Worm (Caenorhabditis elegans) whole organism, L4 larva: ENCODE measurements around the gene ints-11.

ENCODE experiments used
- T26A8.4 ChIP-seq: fragments of 200-800 bp; sonication (Bioruptor generic); IDR thresholded peaks from 2 replicates; pipeline ENCODE4 v1.3.6; 2022; ENCODE audit warnings: missing genetic modification characterization, missing compliant biosample characterization
- aly-2 ChIP-seq: sonication (generic microtip); optimal IDR thresholded peaks from 2 replicates; lab custom pipeline; 2018; ENCODE audit warnings: missing biosample characterization, missing genetic modification characterization
- ama-1 ChIP-seq: fragments of 150-350 bp; optimal IDR thresholded peaks from 2 replicates; lab custom pipeline; 2014; ENCODE audit warnings: inconsistent platforms, mixed read lengths
- ceh-82 ChIP-seq: sonication (generic microtip); optimal IDR thresholded peaks from 2 replicates; lab custom pipeline; 2017; ENCODE audit warnings: missing biosample characterization, missing genetic modification characterization
- daf-12 ChIP-seq: fragments of 150-350 bp; optimal IDR thresholded peaks from 2 replicates; lab custom pipeline; 2014; ENCODE audit warnings: missing biosample characterization, missing genetic modification reagents, missing genetic modification characterization
- fkh-10 ChIP-seq: fragments of 150-350 bp; optimal IDR thresholded peaks from 2 replicates; lab custom pipeline; 2014; ENCODE audit warnings: missing biosample characterization, missing genetic modification reagents, missing genetic modification characterization
- lsy-2 ChIP-seq, 2 experiments: fragments of 150-350 bp in 1 of 2; sonication (generic microtip) in 1 of 2; optimal IDR thresholded peaks; 2 replicates each; lab custom pipeline; 2014 to 2017; ENCODE audit warnings: missing biosample characterization in 2 of 2, missing genetic modification characterization in 2 of 2
- mdl-1 ChIP-seq, 2 experiments: fragments of 150-350 bp in 1 of 2; sonication (generic microtip) in 1 of 2; optimal IDR thresholded peaks; 2 replicates each; lab custom pipeline; 2014 to 2017; ENCODE audit warnings: missing biosample characterization in 2 of 2, missing genetic modification characterization in 2 of 2
- nhr-237 ChIP-seq: sonication (generic microtip); optimal IDR thresholded peaks from 2 replicates; lab custom pipeline; 2017; ENCODE audit warnings: missing biosample characterization, missing genetic modification characterization
- nhr-25 ChIP-seq: sonication (generic microtip); optimal IDR thresholded peaks from 2 replicates; lab custom pipeline; 2017; ENCODE audit warnings: missing genetic modification characterization, mild to moderate bottlenecking, missing compliant biosample characterization, antibody characterized with exemption, moderate library complexity, borderline replicate concordance; ENCODE audit not compliant: insufficient read depth
- nhr-28 ChIP-seq: fragments of 150-350 bp; optimal IDR thresholded peaks from 2 replicates; lab custom pipeline; 2014; ENCODE audit warnings: missing biosample characterization, missing genetic modification characterization
- tra-1 ChIP-seq: fragments of 200-800 bp; sonication (Bioruptor generic); IDR thresholded peaks from 2 replicates; pipeline ENCODE4 v1.3.6; 2022; ENCODE audit warnings: missing genetic modification reagents, missing genetic modification characterization, missing compliant biosample characterization
- unc-62 ChIP-seq, 3 experiments: fragments of 150-350 bp in 1 of 3; sonication (generic microtip); optimal IDR thresholded peaks in 2 of 3; peaks in 1 of 3; 1 replicate in 1 of 3; 2 replicates in 2 of 3; lab custom pipeline; 2014 to 2017; ENCODE audit warnings: missing biosample characterization in 3 of 3, missing genetic modification characterization in 3 of 3, missing genetic modification reagents in 3 of 3, missing genotype in 1 of 3
- ztf-11 ChIP-seq: fragments of 150-350 bp; optimal IDR thresholded peaks from 2 replicates; lab custom pipeline; 2014; ENCODE audit warnings: missing biosample characterization, missing genetic modification characterization

ce11 chrII:8144543-8144942 is 1.3 kb upstream of the ints-11 start, which contains the start of gene F10B5.2:
- TF ChIP-seq tra-1 (GFP tag; lab: Robert Waterston, UW) (no peak), nhr-28 (no peak), daf-12 (tag; lab: Kevin White, UChicago) (no peak), fkh-10 (GFP tag; lab: Kevin White, UChicago) (no peak), lsy-2 (tag; optimal IDR thresholded peaks at IDR 0.05; lab: Kevin White, UChicago) (no peak), aly-2 (tag; lab: Kevin White, UChicago) (no peak), unc-62 (GFP tag; optimal IDR thresholded peaks at IDR 0.05 in 1 of 2; lab: Kevin White, UChicago) (no peak), unc-62 (tag; optimal IDR thresholded peaks at IDR 0.05; lab: Kevin White, UChicago) (no peak), ceh-82 (no peak), ama-1 (no peak), mdl-1 (tag; optimal IDR thresholded peaks at IDR 0.05; lab: Kevin White, UChicago) (no peak), ztf-11 (tag; lab: Kevin White, UChicago) (no peak), nhr-25 (no peak), nhr-237 (tag; lab: Kevin White, UChicago) (no peak), T26A8.4 (GFP tag; lab: Robert Waterston, UW) (no peak)
